Fruit fly (Drosophila melanogaster) whole organism, adult: ENCODE measurements around the gene CG6432.

ENCODE experiments used
- CG11617 ChIP-seq: fragments of 200-800 bp; sonication (Bioruptor generic); optimal IDR thresholded peaks from 2 replicates; lab custom pipeline; 2017; ENCODE audit warnings: mild to moderate bottlenecking, missing biosample characterization, missing genetic modification reagents, missing genetic modification characterization
- CG12768 ChIP-seq: fragments of 200-800 bp; sonication (Bioruptor generic); optimal IDR thresholded peaks from 2 replicates; lab custom pipeline; 2017; ENCODE audit warnings: missing biosample characterization, missing genetic modification characterization, mild to moderate bottlenecking, moderate library complexity, missing genetic modification reagents
- CG14711 ChIP-seq: fragments of 200-800 bp; sonication (Bioruptor generic); optimal IDR thresholded peaks from 2 replicates; lab custom pipeline; 2018; ENCODE audit warnings: missing biosample characterization, mild to moderate bottlenecking, missing genetic modification characterization, moderate library complexity
- CG1620 ChIP-seq: fragments of 200-800 bp; sonication (Bioruptor generic); optimal IDR thresholded peaks from 2 replicates; lab custom pipeline; 2016; ENCODE audit warnings: missing biosample characterization, missing genetic modification characterization
- CG33017 ChIP-seq: fragments of 200-800 bp; sonication (Bioruptor generic); optimal IDR thresholded peaks from 2 replicates; lab custom pipeline; 2018; ENCODE audit warnings: missing biosample characterization, mild to moderate bottlenecking, missing genetic modification characterization, moderate library complexity
- CG5204 ChIP-seq: fragments of 200-800 bp; sonication (Bioruptor generic); optimal IDR thresholded peaks from 2 replicates; lab custom pipeline; 2016; ENCODE audit warnings: missing biosample characterization, missing genetic modification characterization
- CG7045 ChIP-seq: fragments of 200-800 bp; sonication (Bioruptor generic); optimal IDR thresholded peaks from 2 replicates; lab custom pipeline; 2017; ENCODE audit warnings: missing biosample characterization, mild to moderate bottlenecking, missing genetic modification characterization
- CG7101 ChIP-seq: fragments of 200-800 bp; sonication (Bioruptor generic); optimal IDR thresholded peaks from 2 replicates; lab custom pipeline; 2018; ENCODE audit warnings: missing biosample characterization, mild to moderate bottlenecking, missing genetic modification characterization, moderate library complexity
- Clk ChIP-seq: fragments of 200-800 bp; sonication (Bioruptor generic); optimal IDR thresholded peaks from 2 replicates; lab custom pipeline; 2017; ENCODE audit warnings: missing biosample characterization, missing genetic modification characterization
- Crg-1 ChIP-seq: fragments of 200-800 bp; sonication (Bioruptor generic); optimal IDR thresholded peaks from 2 replicates; lab custom pipeline; 2016; ENCODE audit warnings: missing biosample characterization, missing genetic modification characterization
- Hr96 ChIP-seq: fragments of 200-800 bp; sonication (Bioruptor generic); optimal IDR thresholded peaks from 2 replicates; lab custom pipeline; 2016; ENCODE audit warnings: missing biosample characterization, missing genetic modification characterization
- Mnt ChIP-seq: fragments of 200-800 bp; sonication (Bioruptor generic); optimal IDR thresholded peaks from 2 replicates; lab custom pipeline; 2016; ENCODE audit warnings: missing biosample characterization, mild to moderate bottlenecking, missing genetic modification characterization
- bab1 ChIP-seq: fragments of 200-800 bp; sonication (Bioruptor generic); optimal IDR thresholded peaks from 3 replicates; lab custom pipeline; 2019; ENCODE audit warnings: missing biosample characterization, mild to moderate bottlenecking, missing genetic modification characterization, moderate library complexity
- cic ChIP-seq: fragments of 200-800 bp; sonication (Bioruptor generic); optimal IDR thresholded peaks from 2 replicates; lab custom pipeline; 2017; ENCODE audit warnings: missing biosample characterization, mild to moderate bottlenecking, missing genetic modification characterization, moderate library complexity
- cnc ChIP-seq, 2 experiments: fragments of >200 bp; optimal IDR thresholded peaks; 2 replicates each; lab custom pipeline; 2017
- kay ChIP-seq: fragments of 200-800 bp; sonication (Bioruptor generic); peaks from one replicate; lab custom pipeline; 2016; ENCODE audit warnings: missing biosample characterization, missing genetic modification characterization, borderline replicate concordance
- ovo ChIP-seq: fragments of 200-800 bp; sonication (Bioruptor generic); optimal IDR thresholded peaks from 2 replicates; lab custom pipeline; 2016; ENCODE audit warnings: missing biosample characterization, missing genetic modification characterization
- pad ChIP-seq: fragments of 200-800 bp; sonication (Bioruptor generic); optimal IDR thresholded peaks from 3 replicates; lab custom pipeline; 2017; ENCODE audit warnings: missing biosample characterization, missing genetic modification characterization, mild to moderate bottlenecking, moderate library complexity, missing genetic modification reagents
- tj ChIP-seq: fragments of 200-800 bp; sonication (Bioruptor generic); optimal IDR thresholded peaks from 3 replicates; lab custom pipeline; 2017; ENCODE audit warnings: missing biosample characterization, mild to moderate bottlenecking, missing genetic modification characterization, moderate library complexity
- toe ChIP-seq: fragments of 200-800 bp; sonication (Bioruptor generic); optimal IDR thresholded peaks from 2 replicates; lab custom pipeline; 2016; ENCODE audit warnings: missing biosample characterization, missing genetic modification characterization

Gene CG6432

DNA sequence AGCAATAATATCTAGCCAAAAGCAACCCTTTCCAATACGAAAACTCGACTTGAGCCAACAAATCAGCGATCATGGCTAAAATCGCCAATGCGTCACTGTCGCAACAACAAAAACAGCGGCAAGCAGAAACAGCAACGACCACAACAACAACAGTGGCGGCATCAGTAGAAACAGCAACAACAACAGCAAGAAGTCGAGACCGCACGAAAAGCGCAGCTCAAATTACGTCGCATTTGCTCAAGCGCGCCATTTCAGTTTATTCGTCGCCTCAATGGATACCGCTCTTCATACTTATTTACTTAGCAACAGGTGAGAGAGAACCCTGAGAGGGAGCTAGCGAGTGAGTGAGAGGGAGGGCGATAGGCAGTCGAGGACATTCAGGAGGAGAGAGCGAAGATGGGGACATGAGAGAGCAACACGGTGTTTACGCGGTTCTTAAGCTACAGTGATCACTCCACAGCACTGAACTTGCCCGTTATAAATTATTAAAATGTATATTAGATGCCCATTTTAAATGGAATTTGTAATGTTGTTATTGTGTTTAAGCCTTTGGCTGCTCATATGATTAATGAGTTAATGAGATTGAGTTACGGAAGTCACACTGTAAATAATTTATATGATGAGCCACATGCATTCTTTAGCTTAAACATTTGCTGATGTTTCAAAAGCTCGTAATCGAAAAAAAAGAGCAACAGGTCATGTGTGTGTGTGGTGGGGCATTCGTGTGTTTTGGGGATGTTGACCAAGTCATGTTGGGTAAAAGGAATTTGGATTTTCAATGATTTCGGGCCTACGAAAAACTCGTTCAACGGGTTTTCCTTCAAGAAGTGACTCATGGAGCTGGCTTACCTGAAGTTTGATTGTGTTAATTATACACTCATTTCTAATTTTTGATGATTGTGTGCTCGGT, 40.9 kb upstream of the CG6432 start:
- TF ChIP-seq CG5204 (GFP tag; lab: Kevin White, UChicago) (peak; percentile 5), kay (GFP tag; lab: Kevin White, UChicago) (peak; percentile 90), CG7101 (tag; lab: Kevin White, UChicago) (peak; percentile 92), CG11617 (GFP tag; lab: Kevin White, UChicago) (peak; percentile 57), CG1620 (GFP tag; lab: Kevin White, UChicago) (peak; percentile 87), cnc (optimal IDR thresholded peaks at IDR 0.05; lab: Kevin White, UChicago) (no peak), Clk (GFP tag; lab: Kevin White, UChicago) (no peak), Mnt (peak; percentile 50), CG12768 (GFP tag; lab: Kevin White, UChicago) (peak; percentile 50), tj (GFP tag; lab: Kevin White, UChicago) (peak; percentile 93), cic (GFP tag; lab: Kevin White, UChicago) (no peak), CG33017 (peak; percentile 85), bab1 (GFP tag; lab: Kevin White, UChicago) (peak; percentile 95), toe (GFP tag; lab: Kevin White, UChicago) (peak; percentile 12), pad (peak; percentile 9), Crg-1 (GFP tag; lab: Kevin White, UChicago) (peak; percentile 80), ovo (GFP tag; lab: Kevin White, UChicago) (peak; percentile 24), CG7045 (GFP tag; lab: Kevin White, UChicago) (peak; percentile 43), Hr96 (GFP tag; lab: Kevin White, UChicago) (peak; percentile 66), CG14711 (tag; lab: Kevin White, UChicago) (peak; percentile 85)

DNA sequence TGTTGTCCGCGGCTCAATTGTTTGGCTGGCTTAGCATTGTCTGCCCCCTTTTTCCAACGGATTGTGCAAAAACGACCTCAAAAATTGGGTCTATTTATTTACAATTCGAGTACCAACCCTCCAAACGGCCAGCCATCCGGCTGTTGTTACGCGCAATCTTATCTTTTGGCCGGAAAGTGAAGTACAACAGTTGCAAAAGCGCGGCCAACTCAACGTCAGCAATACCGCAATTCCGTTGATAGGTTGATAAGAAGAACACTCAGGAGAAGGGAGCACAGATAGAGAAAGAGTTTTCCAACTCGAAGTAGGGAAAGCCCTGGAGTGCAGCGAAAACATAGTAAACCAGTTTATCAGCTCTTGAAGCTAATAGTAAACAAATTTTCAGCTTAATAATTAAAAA, 39.8 kb upstream of the CG6432 start:
- peak; percentile 89 for TF ChIP-seq kay (GFP tag; lab: Kevin White, UChicago)
- peak; percentile 64 for TF ChIP-seq cic (GFP tag; lab: Kevin White, UChicago)
- TF ChIP-seq CG11617 (GFP tag; lab: Kevin White, UChicago), result no peak
- TF ChIP-seq pad, result no peak

DNA sequence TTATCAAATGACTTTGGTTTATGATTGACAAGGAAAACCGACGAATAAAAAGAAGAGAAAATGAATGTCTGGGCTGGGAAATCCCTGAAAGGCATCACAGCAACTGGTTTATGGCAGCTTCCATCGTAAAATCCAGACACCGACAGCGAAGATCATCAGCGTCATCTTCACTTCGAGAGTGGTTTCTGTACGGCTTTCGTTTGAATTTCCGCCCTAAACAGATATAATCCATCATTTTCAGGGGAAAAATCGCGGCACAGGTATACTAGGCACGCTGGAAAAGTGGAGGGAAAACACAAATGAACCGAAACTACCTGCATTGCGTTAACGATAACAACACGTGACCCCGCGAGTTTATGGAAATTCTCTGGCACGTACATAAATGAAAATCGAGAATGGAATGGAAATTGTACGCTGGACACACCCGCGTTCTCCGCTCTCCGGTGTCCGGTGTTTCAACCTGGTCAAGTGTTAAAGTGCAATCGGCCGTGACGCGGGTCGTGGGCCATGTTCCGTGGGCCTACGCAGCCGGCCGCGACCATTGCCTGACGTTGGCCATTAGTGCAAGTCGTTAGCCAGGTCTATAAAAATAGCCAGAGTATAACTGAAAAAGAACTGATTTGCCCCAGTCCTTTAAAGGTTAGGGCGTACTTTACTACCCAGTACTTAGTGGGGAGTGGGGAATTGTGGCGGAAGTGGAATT, 39.1 kb upstream of the CG6432 start:
- TF ChIP-seq cnc (optimal IDR thresholded peaks at IDR 0.05; lab: Kevin White, UChicago) (no peak), toe (GFP tag; lab: Kevin White, UChicago) (no peak)

DNA sequence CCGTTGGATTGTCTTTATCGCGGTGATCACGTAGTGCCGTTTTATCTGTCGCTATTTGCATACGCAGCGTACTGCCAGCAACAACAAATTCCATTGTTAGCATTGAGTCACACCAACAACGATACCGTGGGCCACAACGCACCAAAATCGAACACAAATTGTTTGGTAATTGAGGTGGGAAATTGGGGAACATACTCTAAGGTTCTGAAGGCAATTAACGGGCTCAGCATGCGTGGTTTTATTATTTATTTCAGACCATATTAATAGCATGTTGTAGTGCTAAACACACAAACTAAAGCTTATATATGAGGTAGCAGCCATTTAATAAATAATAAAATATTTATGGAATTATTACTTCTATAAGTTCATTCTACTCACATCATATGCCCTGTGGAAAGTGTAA, 38.2 kb upstream of the CG6432 start:
- TF ChIP-seq Hr96 (GFP tag; lab: Kevin White, UChicago) (no peak), Clk (GFP tag; lab: Kevin White, UChicago) (no peak), CG5204 (GFP tag; lab: Kevin White, UChicago) (peak; percentile 2), tj (GFP tag; lab: Kevin White, UChicago) (peak; percentile 42), Crg-1 (GFP tag; lab: Kevin White, UChicago) (no peak), kay (GFP tag; lab: Kevin White, UChicago) (peak; percentile 81), bab1 (GFP tag; lab: Kevin White, UChicago) (no peak), CG33017 (no peak), pad (no peak), toe (GFP tag; lab: Kevin White, UChicago) (no peak), CG7045 (GFP tag; lab: Kevin White, UChicago) (peak; percentile 40), CG11617 (GFP tag; lab: Kevin White, UChicago) (peak; percentile 21), CG7101 (tag; lab: Kevin White, UChicago) (peak; percentile 21), CG14711 (tag; lab: Kevin White, UChicago) (no peak), Mnt (peak; percentile 11), cic (GFP tag; lab: Kevin White, UChicago) (peak; percentile 39), ovo (GFP tag; lab: Kevin White, UChicago) (no peak), CG1620 (GFP tag; lab: Kevin White, UChicago) (peak; percentile 23), cnc (optimal IDR thresholded peaks at IDR 0.05; lab: Kevin White, UChicago) (no peak), CG12768 (GFP tag; lab: Kevin White, UChicago) (peak; percentile 45)

DNA sequence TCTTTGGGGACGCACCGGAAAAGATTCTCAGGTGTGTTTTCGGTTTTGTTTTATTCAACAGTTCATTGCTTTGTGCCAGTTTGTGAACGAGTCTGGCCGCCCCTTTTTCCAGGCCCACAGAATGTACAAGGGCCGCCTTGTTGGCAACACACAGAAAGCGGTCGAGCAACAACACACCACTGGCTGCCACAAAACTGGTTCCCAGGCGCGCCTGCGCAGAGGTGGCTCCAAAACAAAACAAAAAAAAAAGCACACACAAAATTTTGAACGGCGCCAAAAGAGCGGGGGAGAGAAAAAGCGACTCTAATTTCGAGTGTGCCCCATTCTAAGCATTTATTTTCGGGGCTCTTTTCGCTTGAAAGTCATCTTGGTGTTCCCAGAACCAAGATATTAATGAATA, 37.6 kb upstream of the CG6432 start:
- no peak for TF ChIP-seq CG14711 (tag; lab: Kevin White, UChicago)

DNA sequence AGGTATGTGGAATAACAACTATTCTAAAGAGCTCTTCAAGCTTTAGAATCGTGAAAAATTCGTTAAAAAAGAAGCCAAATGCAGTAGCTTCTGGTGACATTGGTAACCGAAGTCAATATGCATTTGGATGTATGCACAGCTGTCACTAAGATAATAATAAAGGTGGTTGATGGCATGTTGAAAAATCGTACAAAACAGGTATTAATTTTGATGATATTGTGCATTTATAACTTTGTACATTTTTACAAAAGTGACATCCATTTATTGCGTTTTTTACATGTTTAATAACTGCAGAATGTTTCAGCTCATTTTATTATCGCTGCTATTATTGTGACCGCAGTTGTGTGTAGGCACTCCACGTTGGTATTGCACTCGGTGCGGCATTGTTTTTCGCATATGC, 35.2 kb upstream of the CG6432 start:
- TF ChIP-seq pad (no peak), Clk (GFP tag; lab: Kevin White, UChicago) (no peak), Crg-1 (GFP tag; lab: Kevin White, UChicago) (no peak), CG7101 (tag; lab: Kevin White, UChicago) (no peak), CG7045 (GFP tag; lab: Kevin White, UChicago) (no peak), CG5204 (GFP tag; lab: Kevin White, UChicago) (no peak), ovo (GFP tag; lab: Kevin White, UChicago) (no peak), bab1 (GFP tag; lab: Kevin White, UChicago) (peak; percentile 36), tj (GFP tag; lab: Kevin White, UChicago) (peak; percentile 17), toe (GFP tag; lab: Kevin White, UChicago) (no peak), CG11617 (GFP tag; lab: Kevin White, UChicago) (no peak)
